Worm (Caenorhabditis elegans): ENCODE data around the gene col-162.

ce11 chrV:13423608-13424007 is 18.2 kb upstream of the col-162 start, which contains the start of gene srv-10:
- TF ChIP-seq nhr-237 (tag; optimal IDR thresholded peaks at IDR 0.05) (no peak), nfya-1 (tag; optimal IDR thresholded peaks at IDR 0.05; ENCODE audit: insufficient read depth) (no peak), lin-15B (tag; optimal IDR thresholded peaks at IDR 0.05) (no peak), mdl-1 (tag; optimal IDR thresholded peaks at IDR 0.05) (no peak), pha-4 (tag; optimal IDR thresholded peaks at IDR 0.05) (no peak), nhr-76 (tag; optimal IDR thresholded peaks at IDR 0.05) (no peak), lin-39 (tag; optimal IDR thresholded peaks at IDR 0.05) (no peak), ama-1 (optimal IDR thresholded peaks at IDR 0.05) (no peak), mml-1 (tag; optimal IDR thresholded peaks at IDR 0.05) (no peak), ceh-16 (tag; optimal IDR thresholded peaks at IDR 0.05) (no peak)
